Worm (Caenorhabditis elegans) whole organism, L4 larva: ENCODE results near the gene F56D2.3.

Experiments used
- F37D6.2 ChIP-seq: sonication (generic microtip); optimal IDR thresholded peaks from 2 replicates; lab custom pipeline; 2016; ENCODE audit warnings: mild to moderate bottlenecking, missing genetic modification characterization, missing compliant biosample characterization
- R02D3.7 ChIP-seq: fragments of 150-350 bp; sonication (generic microtip); optimal IDR thresholded peaks from 3 replicates; lab custom pipeline; 2014; ENCODE audit warnings: missing biosample characterization, missing genetic modification characterization
- T20F7.1 ChIP-seq: fragments of 200-800 bp; sonication (Bioruptor generic); optimal IDR thresholded peaks from 2 replicates; lab custom pipeline; 2018; ENCODE audit warnings: mild to moderate bottlenecking, missing genetic modification characterization, missing compliant biosample characterization
- T26A8.4 ChIP-seq: fragments of 200-800 bp; sonication (Bioruptor generic); IDR thresholded peaks from 2 replicates; pipeline ENCODE4 v1.3.6; 2022; ENCODE audit warnings: missing genetic modification characterization, missing compliant biosample characterization
- Y5F2A.4 ChIP-seq: fragments of 200-800 bp; sonication (Bioruptor generic); optimal IDR thresholded peaks from 2 replicates; lab custom pipeline; 2018; ENCODE audit warnings: mild to moderate bottlenecking, missing genetic modification characterization, missing compliant biosample characterization
- Y75B8A.6 ChIP-seq: fragments of 200-800 bp; sonication (Bioruptor generic); IDR thresholded peaks from 2 replicates; pipeline ENCODE4 v1.3.6; 2022; ENCODE audit warnings: missing genetic modification reagents, missing genetic modification characterization, missing compliant biosample characterization
- aly-2 ChIP-seq: sonication (generic microtip); optimal IDR thresholded peaks from 2 replicates; lab custom pipeline; 2018; ENCODE audit warnings: missing biosample characterization, missing genetic modification characterization
- ama-1 ChIP-seq: fragments of 150-350 bp; optimal IDR thresholded peaks from 2 replicates; lab custom pipeline; 2014; ENCODE audit warnings: inconsistent platforms, mixed read lengths
- ceh-20 ChIP-seq: fragments of 200-800 bp; sonication (Bioruptor generic); IDR thresholded peaks from 2 replicates; pipeline ENCODE4 v1.3.6; 2022; ENCODE audit warnings: missing genetic modification reagents, missing genetic modification characterization, missing compliant biosample characterization
- ceh-28 ChIP-seq: fragments of 150-350 bp; optimal IDR thresholded peaks from 2 replicates; lab custom pipeline; 2014; ENCODE audit warnings: missing biosample characterization, missing genetic modification reagents, missing genetic modification characterization
- ceh-32 ChIP-seq: sonication (generic microtip); optimal IDR thresholded peaks from 2 replicates; lab custom pipeline; 2016; ENCODE audit warnings: mild to moderate bottlenecking, missing genetic modification characterization, missing compliant biosample characterization; ENCODE audit not compliant: poor library complexity
- ceh-82 ChIP-seq: sonication (generic microtip); optimal IDR thresholded peaks from 2 replicates; lab custom pipeline; 2017; ENCODE audit warnings: missing biosample characterization, missing genetic modification characterization
- ces-1 ChIP-seq: fragments of 150-350 bp; sonication (generic microtip); optimal IDR thresholded peaks from 4 replicates; lab custom pipeline; 2014; ENCODE audit warnings: missing biosample characterization, missing genetic modification reagents, missing genetic modification characterization
- cey-2 ChIP-seq: sonication (generic microtip); optimal IDR thresholded peaks from 3 replicates; lab custom pipeline; 2017; ENCODE audit warnings: missing genetic modification characterization, mild to moderate bottlenecking, missing compliant biosample characterization, antibody characterized with exemption, borderline replicate concordance; ENCODE audit not compliant: insufficient read depth
- ctbp-1 ChIP-seq: fragments of 200-800 bp; sonication (Bioruptor generic); IDR thresholded peaks from 2 replicates; pipeline ENCODE4 v1.3.6; 2022; ENCODE audit warnings: missing genetic modification reagents, missing genetic modification characterization, missing compliant biosample characterization
- daf-19 ChIP-seq: fragments of 200-800 bp; sonication (Bioruptor generic); conservative IDR thresholded peaks from 2 replicates; pipeline ENCODE4 v1.3.6; 2022; ENCODE audit warnings: missing genetic modification characterization, missing compliant biosample characterization
- daf-8 ChIP-seq: fragments of 200-800 bp; sonication (Bioruptor generic); IDR thresholded peaks from 2 replicates; pipeline ENCODE4 v1.3.6; 2022; ENCODE audit warnings: missing genetic modification characterization, missing compliant biosample characterization
- dmd-6 ChIP-seq: fragments of 200-800 bp; sonication (Bioruptor generic); IDR thresholded peaks from 2 replicates; pipeline ENCODE4 v1.3.6; 2022; ENCODE audit warnings: missing genetic modification reagents, missing genetic modification characterization, missing compliant biosample characterization
- egl-43 ChIP-seq: fragments of 200-800 bp; sonication (Bioruptor generic); IDR thresholded peaks from 2 replicates; pipeline ENCODE4 v1.3.6; 2022; ENCODE audit warnings: missing genetic modification reagents, missing genetic modification characterization, missing compliant biosample characterization
- fos-1 ChIP-seq: fragments of 150-350 bp; optimal IDR thresholded peaks from 2 replicates; lab custom pipeline; 2014; ENCODE audit warnings: missing biosample characterization, missing genetic modification characterization
- gei-8 ChIP-seq: fragments of 200-800 bp; sonication (Bioruptor generic); optimal IDR thresholded peaks from 2 replicates; lab custom pipeline; 2018; ENCODE audit warnings: mild to moderate bottlenecking, missing genetic modification characterization, missing compliant biosample characterization
- hif-1 ChIP-seq, 2 experiments: sonication (generic microtip); optimal IDR thresholded peaks; 2 replicates each; lab custom pipeline; 2016 to 2017; ENCODE audit warnings: missing compliant biosample characterization in 2 of 2, missing genetic modification characterization in 2 of 2, missing genetic modification reagents in 2 of 2, missing genotype in 2 of 2, mild to moderate bottlenecking in 1 of 2
- hmg-1.1 ChIP-seq: fragments of 200-800 bp; sonication (Bioruptor generic); IDR thresholded peaks from 2 replicates; pipeline ENCODE4 v1.3.6; 2022; ENCODE audit warnings: missing genetic modification reagents, missing genetic modification characterization, missing compliant biosample characterization
- jun-1 ChIP-seq: fragments of 150-350 bp; optimal IDR thresholded peaks from 2 replicates; lab custom pipeline; 2014; ENCODE audit warnings: missing biosample characterization, missing genetic modification reagents, missing genetic modification characterization
- lim-7 ChIP-seq: fragments of 200-800 bp; sonication (Bioruptor generic); IDR thresholded peaks from 2 replicates; pipeline ENCODE4 v1.3.6; 2022; ENCODE audit warnings: missing genetic modification characterization, missing compliant biosample characterization
- lin-1 ChIP-seq: fragments of 200-800 bp; sonication (Bioruptor generic); IDR thresholded peaks from 2 replicates; pipeline ENCODE4 v1.3.6; 2022; ENCODE audit warnings: missing genetic modification reagents, missing genetic modification characterization, missing compliant biosample characterization
- lin-13 ChIP-seq: fragments of 150-350 bp; optimal IDR thresholded peaks from 2 replicates; lab custom pipeline; 2014; ENCODE audit warnings: missing biosample characterization, missing genetic modification reagents, missing genetic modification characterization
- lin-38 ChIP-seq: fragments of 200-800 bp; sonication (Bioruptor generic); IDR thresholded peaks from 2 replicates; pipeline ENCODE4 v1.3.6; 2022; ENCODE audit warnings: missing genetic modification reagents, missing genetic modification characterization, missing compliant biosample characterization
- lin-39 ChIP-seq: fragments of 150-350 bp; optimal IDR thresholded peaks from 2 replicates; lab custom pipeline; 2014; ENCODE audit warnings: missing biosample characterization, missing genetic modification reagents, missing genetic modification characterization
- lsy-2 ChIP-seq, 2 experiments: fragments of 150-350 bp in 1 of 2; sonication (generic microtip) in 1 of 2; optimal IDR thresholded peaks; 2 replicates each; lab custom pipeline; 2014 to 2017; ENCODE audit warnings: missing biosample characterization in 2 of 2, missing genetic modification characterization in 2 of 2
- mep-1 ChIP-seq: fragments of 150-350 bp; sonication (generic microtip); optimal IDR thresholded peaks from 3 replicates; lab custom pipeline; 2014; ENCODE audit warnings: missing biosample characterization, missing genetic modification characterization
- mxl-2 ChIP-seq: fragments of 200-800 bp; sonication (Bioruptor generic); conservative IDR thresholded peaks from 2 replicates; pipeline ENCODE4 v1.3.6; 2022; ENCODE audit warnings: missing genetic modification reagents, missing genetic modification characterization, missing compliant biosample characterization
- mxl-3 ChIP-seq: fragments of 200-800 bp; sonication (Bioruptor generic); optimal IDR thresholded peaks from 2 replicates; lab custom pipeline; 2018; ENCODE audit warnings: mild to moderate bottlenecking, missing genetic modification characterization, missing compliant biosample characterization
- nhr-10 ChIP-seq: fragments of 150-350 bp; optimal IDR thresholded peaks from 2 replicates; lab custom pipeline; 2014; ENCODE audit warnings: missing biosample characterization, missing genetic modification characterization
- nhr-102 ChIP-seq: sonication (generic microtip); optimal IDR thresholded peaks from 2 replicates; lab custom pipeline; 2016; ENCODE audit warnings: mild to moderate bottlenecking, missing genetic modification characterization, moderate library complexity, missing compliant biosample characterization
- nhr-111 ChIP-seq: fragments of 200-800 bp; sonication (Bioruptor generic); optimal IDR thresholded peaks from 2 replicates; lab custom pipeline; 2018; ENCODE audit warnings: mild to moderate bottlenecking, missing genetic modification characterization, missing compliant biosample characterization
- nhr-237 ChIP-seq: sonication (generic microtip); optimal IDR thresholded peaks from 2 replicates; lab custom pipeline; 2017; ENCODE audit warnings: missing biosample characterization, missing genetic modification characterization
- nhr-25 ChIP-seq: sonication (generic microtip); optimal IDR thresholded peaks from 2 replicates; lab custom pipeline; 2017; ENCODE audit warnings: missing genetic modification characterization, mild to moderate bottlenecking, missing compliant biosample characterization, antibody characterized with exemption, moderate library complexity, borderline replicate concordance; ENCODE audit not compliant: insufficient read depth
- nhr-28 ChIP-seq: fragments of 150-350 bp; optimal IDR thresholded peaks from 2 replicates; lab custom pipeline; 2014; ENCODE audit warnings: missing biosample characterization, missing genetic modification characterization
- nhr-41 ChIP-seq: fragments of 200-800 bp; sonication (Bioruptor generic); IDR thresholded peaks from 2 replicates; pipeline ENCODE4 v1.3.6; 2022; ENCODE audit warnings: missing genetic modification reagents, missing genetic modification characterization, missing compliant biosample characterization
- nhr-6 ChIP-seq: fragments of 150-350 bp; optimal IDR thresholded peaks from 2 replicates; lab custom pipeline; 2014; ENCODE audit warnings: missing biosample characterization, missing genetic modification characterization
- nhr-76 ChIP-seq: fragments of 150-350 bp; optimal IDR thresholded peaks from 2 replicates; lab custom pipeline; 2014; ENCODE audit warnings: missing biosample characterization, missing genetic modification characterization
- pha-4 ChIP-seq, 2 experiments: fragments of 150-350 bp in 1 of 2; fragments of 200-800 bp in 1 of 2; sonication (Bioruptor generic) in 1 of 2; IDR thresholded peaks in 1 of 2; optimal IDR thresholded peaks in 1 of 2; 2 replicates each; pipeline versions ENCODE4 v1.3.6 to Lab custom; 2014 to 2022; ENCODE audit warnings: missing genetic modification characterization in 2 of 2, missing genetic modification reagents in 2 of 2, missing biosample characterization in 1 of 2, missing compliant biosample characterization in 1 of 2
- pqm-1 ChIP-seq: sonication (generic microtip); optimal IDR thresholded peaks from 2 replicates; lab custom pipeline; 2017; ENCODE audit warnings: missing biosample characterization, missing genetic modification characterization
- rbr-2 ChIP-seq: sonication (generic microtip); optimal IDR thresholded peaks from 2 replicates; lab custom pipeline; 2016; ENCODE audit warnings: missing genotype, missing genetic modification characterization, missing compliant biosample characterization
- snpc-4 ChIP-seq: fragments of 150-350 bp; optimal IDR thresholded peaks from 2 replicates; lab custom pipeline; 2014; ENCODE audit warnings: missing biosample characterization, missing genetic modification characterization
- tag-97 ChIP-seq: fragments of 200-800 bp; sonication (Bioruptor generic); IDR thresholded peaks from 2 replicates; pipeline ENCODE4 v1.3.6; 2022; ENCODE audit warnings: missing genetic modification characterization, missing compliant biosample characterization
- tra-1 ChIP-seq: fragments of 200-800 bp; sonication (Bioruptor generic); IDR thresholded peaks from 2 replicates; pipeline ENCODE4 v1.3.6; 2022; ENCODE audit warnings: missing genetic modification reagents, missing genetic modification characterization, missing compliant biosample characterization
- unc-62 ChIP-seq, 3 experiments: fragments of 150-350 bp in 1 of 3; sonication (generic microtip); optimal IDR thresholded peaks in 2 of 3; peaks in 1 of 3; 1 replicate in 1 of 3; 2 replicates in 2 of 3; lab custom pipeline; 2014 to 2017; ENCODE audit warnings: missing biosample characterization in 3 of 3, missing genetic modification characterization in 3 of 3, missing genetic modification reagents in 3 of 3, missing genotype in 1 of 3
- vab-7 ChIP-seq: fragments of 200-800 bp; sonication (Bioruptor generic); IDR thresholded peaks from 2 replicates; pipeline ENCODE4 v1.3.6; 2022; ENCODE audit warnings: missing genetic modification reagents, missing genetic modification characterization, missing compliant biosample characterization
- ztf-11 ChIP-seq: fragments of 150-350 bp; optimal IDR thresholded peaks from 2 replicates; lab custom pipeline; 2014; ENCODE audit warnings: missing biosample characterization, missing genetic modification characterization

The F56D2.3 gene

ce11 chrIII:5591668-5592149 lies 7.0 kb downstream of the F56D2.3 start, which contains the start of the genes ddx-15 and ucr-1 (continued):
- no peak for TF ChIP-seq nhr-41 (GFP tag; lab: Robert Waterston, UW)
- no peak for TF ChIP-seq daf-8 (GFP tag; lab: Robert Waterston, UW)
- peak; percentile 50 for TF ChIP-seq nhr-6 (tag; lab: Kevin White, UChicago)
- no peak for TF ChIP-seq mxl-2 (GFP tag; lab: Robert Waterston, UW)
- no peak for TF ChIP-seq egl-43 (GFP tag; lab: Robert Waterston, UW)
- TF ChIP-seq ceh-28 (tag; lab: Kevin White, UChicago): no peak
- TF ChIP-seq R02D3.7: peak; percentile 55
- TF ChIP-seq pha-4 (GFP tag; IDR thresholded peaks at IDR 0.05; lab: Robert Waterston, UW): no peak; the same call in 1 of the 2 replicates
- no peak for TF ChIP-seq pha-4 (tag; optimal IDR thresholded peaks at IDR 0.05; lab: Kevin White, UChicago)
- TF ChIP-seq fos-1 (tag; lab: Kevin White, UChicago): no peak
- TF ChIP-seq ceh-32 (tag; lab: Kevin White, UChicago): no peak
- no peak for TF ChIP-seq T20F7.1 (GFP tag; lab: Kevin White, UChicago)
- TF ChIP-seq rbr-2: peak; percentile 9
- no peak for TF ChIP-seq Y75B8A.6 (GFP tag; lab: Robert Waterston, UW)
- peak; percentile 33 for TF ChIP-seq ama-1 (lab: Kevin White, UChicago)
- TF ChIP-seq lin-39 (tag; lab: Kevin White, UChicago): no peak
- TF ChIP-seq mxl-3 (GFP tag; lab: Kevin White, UChicago): no peak
- no peak for TF ChIP-seq snpc-4 (tag; lab: Kevin White, UChicago)
- no peak for TF ChIP-seq ceh-20 (GFP tag; lab: Robert Waterston, UW)
- no peak for TF ChIP-seq lim-7 (GFP tag; lab: Robert Waterston, UW)
- TF ChIP-seq aly-2: no peak
- no peak for TF ChIP-seq pqm-1 (tag; lab: Kevin White, UChicago)
- no peak for TF ChIP-seq tag-97 (GFP tag; lab: Robert Waterston, UW)
- TF ChIP-seq cey-2 (tag; lab: Kevin White, UChicago): no peak
- no peak for TF ChIP-seq ceh-82 (tag; lab: Kevin White, UChicago)
- no peak for TF ChIP-seq lin-1 (GFP tag; lab: Robert Waterston, UW)
- TF ChIP-seq lsy-2 (tag; optimal IDR thresholded peaks at IDR 0.05; lab: Kevin White, UChicago): peak; percentile 12 to 88
- no peak for TF ChIP-seq nhr-10 (tag; lab: Kevin White, UChicago)
- peak; percentile 23 for TF ChIP-seq nhr-28 (tag; lab: Kevin White, UChicago)
- TF ChIP-seq mep-1 (tag; lab: Kevin White, UChicago): no peak
- TF ChIP-seq F37D6.2: no peak
- TF ChIP-seq gei-8 (GFP tag; lab: Kevin White, UChicago): no peak
- TF ChIP-seq daf-19: no peak
- TF ChIP-seq vab-7 (GFP tag; lab: Robert Waterston, UW): no peak
- no peak for TF ChIP-seq nhr-237
- TF ChIP-seq ctbp-1 (GFP tag; lab: Robert Waterston, UW): no peak
- TF ChIP-seq unc-62 (GFP tag; optimal IDR thresholded peaks at IDR 0.05 in 1 of 2; lab: Kevin White, UChicago): no peak
- TF ChIP-seq unc-62 (tag; optimal IDR thresholded peaks at IDR 0.05; lab: Kevin White, UChicago): no peak
- TF ChIP-seq T26A8.4 (GFP tag; lab: Robert Waterston, UW): no peak
- TF ChIP-seq ces-1 (GFP tag; lab: Kevin White, UChicago): no peak
- no peak for TF ChIP-seq nhr-111 (GFP tag; lab: Kevin White, UChicago)
- no peak for TF ChIP-seq dmd-6
- no peak for TF ChIP-seq ztf-11 (tag; lab: Kevin White, UChicago)
- no peak for TF ChIP-seq nhr-102 (tag; lab: Kevin White, UChicago)
- 0 out of 2 replicates have a peak, but pooled peaks have one; percentile 34 for TF ChIP-seq hmg-1.1 (GFP tag; lab: Robert Waterston, UW)
- no peak for TF ChIP-seq nhr-76 (tag; lab: Kevin White, UChicago)
- TF ChIP-seq tra-1 (GFP tag; lab: Robert Waterston, UW): no peak
- TF ChIP-seq lin-13 (GFP tag; lab: Kevin White, UChicago): peak; percentile 37
- TF ChIP-seq Y5F2A.4 (GFP tag; lab: Kevin White, UChicago): no peak
- peak in 1 of 2 experiments; percentile 43 for TF ChIP-seq hif-1 (tag; optimal IDR thresholded peaks at IDR 0.05; lab: Kevin White, UChicago)
- peak; percentile 66 for TF ChIP-seq lin-38 (GFP tag; lab: Robert Waterston, UW)
- no peak for TF ChIP-seq jun-1 (tag; lab: Kevin White, UChicago)
- TF ChIP-seq nhr-25 (tag; lab: Kevin White, UChicago): peak; percentile 21
